Worm (Caenorhabditis elegans) whole organism, L3 larva: ENCODE data around the gene frpr-12.

Experiments used
- aly-2 ChIP-seq: fragments of 150-350 bp; optimal IDR thresholded peaks from 2 replicates; lab custom pipeline; 2014; ENCODE audit warnings: missing biosample characterization, missing genetic modification characterization
- lin-15B ChIP-seq: fragments of 150-350 bp; optimal IDR thresholded peaks from 2 replicates; lab custom pipeline; 2014; ENCODE audit warnings: missing biosample characterization, missing genetic modification characterization
- lin-39 ChIP-seq: fragments of 150-350 bp; optimal IDR thresholded peaks from 2 replicates; lab custom pipeline; 2018; ENCODE audit warnings: missing biosample characterization, missing genetic modification reagents, missing genetic modification characterization
- nhr-25 ChIP-seq: sonication (generic microtip); optimal IDR thresholded peaks from 2 replicates; lab custom pipeline; 2017; ENCODE audit warnings: missing biosample characterization, missing genetic modification characterization
- nhr-43 ChIP-seq: sonication (generic microtip); optimal IDR thresholded peaks from 2 replicates; lab custom pipeline; 2016; ENCODE audit warnings: mild to moderate bottlenecking, missing genetic modification characterization, missing compliant biosample characterization; ENCODE audit not compliant: poor library complexity, severe bottlenecking
- pqm-1 ChIP-seq: fragments of 150-350 bp; optimal IDR thresholded peaks from 2 replicates; lab custom pipeline; 2017; ENCODE audit warnings: missing biosample characterization, missing genetic modification characterization, inconsistent platforms
- sea-2 ChIP-seq: fragments of 150-350 bp; sonication (generic microtip); optimal IDR thresholded peaks from 4 replicates; lab custom pipeline; 2014; ENCODE audit warnings: missing biosample characterization, missing genetic modification reagents, missing genetic modification characterization
- unc-39 ChIP-seq: sonication (generic microtip); optimal IDR thresholded peaks from 4 replicates; lab custom pipeline; 2017; ENCODE audit warnings: missing biosample characterization, missing genetic modification characterization
- ztf-11 ChIP-seq: fragments of 150-350 bp; optimal IDR thresholded peaks from 2 replicates; lab custom pipeline; 2014; ENCODE audit warnings: missing biosample characterization, missing genetic modification characterization

DNA sequence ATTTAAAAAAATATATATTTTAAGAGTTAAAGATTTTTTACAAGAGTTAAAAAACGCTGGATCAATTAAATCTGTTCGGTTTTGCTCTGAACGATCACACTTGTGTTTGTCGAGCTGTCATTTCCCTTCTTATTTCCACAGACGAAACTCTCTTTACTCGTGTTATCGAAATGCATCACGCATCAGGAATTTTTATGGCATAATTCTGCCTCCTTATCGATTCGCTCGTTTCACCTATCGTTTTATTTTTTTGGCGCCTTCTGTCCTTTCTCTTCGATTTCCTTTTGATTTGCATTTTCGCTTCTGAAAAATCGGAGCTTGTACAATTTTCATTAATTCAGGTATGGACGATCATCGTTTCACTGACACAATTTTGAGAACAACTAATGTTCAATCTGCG lies 45.6 kb downstream of the frpr-12 start:
- TF ChIP-seq ztf-11 (tag; lab: Kevin White, UChicago) (no peak), lin-15B (tag; lab: Kevin White, UChicago) (no peak), nhr-25 (tag; lab: Kevin White, UChicago) (no peak), pqm-1 (tag; lab: Kevin White, UChicago) (no peak), unc-39 (tag; lab: Kevin White, UChicago) (no peak), nhr-43 (tag; lab: Kevin White, UChicago) (no peak), lin-39 (tag; lab: Kevin White, UChicago) (no peak), sea-2 (no peak), aly-2 (tag; lab: Kevin White, UChicago) (no peak)
